Worm (Caenorhabditis elegans) whole organism, L4 larva: Measurements from ENCODE around the gene F57A8.1.

ENCODE experiments used
- F10B5.3 ChIP-seq: sonication (generic microtip); optimal IDR thresholded peaks from 2 replicates; lab custom pipeline; 2016; ENCODE audit warnings: mild to moderate bottlenecking, missing genetic modification characterization, missing compliant biosample characterization
- F26F4.8 ChIP-seq: fragments of 200-800 bp; sonication (Bioruptor generic); conservative IDR thresholded peaks from 2 replicates; pipeline ENCODE4 v1.3.6; 2022; ENCODE audit warnings: missing genetic modification characterization, missing compliant biosample characterization
- F37D6.2 ChIP-seq: sonication (generic microtip); optimal IDR thresholded peaks from 2 replicates; lab custom pipeline; 2016; ENCODE audit warnings: mild to moderate bottlenecking, missing genetic modification characterization, missing compliant biosample characterization
- T20F7.1 ChIP-seq: fragments of 200-800 bp; sonication (Bioruptor generic); optimal IDR thresholded peaks from 2 replicates; lab custom pipeline; 2018; ENCODE audit warnings: mild to moderate bottlenecking, missing genetic modification characterization, missing compliant biosample characterization
- ZK546.5 ChIP-seq, 2 experiments: sonication (generic microtip); optimal IDR thresholded peaks; 2 replicates each; lab custom pipeline; 2017; ENCODE audit warnings: missing biosample characterization in 2 of 2, missing genetic modification characterization in 2 of 2
- attf-4 ChIP-seq: sonication (generic microtip); optimal IDR thresholded peaks from 3 replicates; lab custom pipeline; 2017; ENCODE audit warnings: missing biosample characterization, missing genetic modification characterization
- ceh-20 ChIP-seq: fragments of 200-800 bp; sonication (Bioruptor generic); IDR thresholded peaks from 2 replicates; pipeline ENCODE4 v1.3.6; 2022; ENCODE audit warnings: missing genetic modification reagents, missing genetic modification characterization, missing compliant biosample characterization
- ceh-32 ChIP-seq: sonication (generic microtip); optimal IDR thresholded peaks from 2 replicates; lab custom pipeline; 2016; ENCODE audit warnings: mild to moderate bottlenecking, missing genetic modification characterization, missing compliant biosample characterization; ENCODE audit not compliant: poor library complexity
- daf-12 ChIP-seq: fragments of 150-350 bp; optimal IDR thresholded peaks from 2 replicates; lab custom pipeline; 2014; ENCODE audit warnings: missing biosample characterization, missing genetic modification reagents, missing genetic modification characterization
- daf-16 ChIP-seq, 3 experiments: sonication (generic microtip); optimal IDR thresholded peaks; 2 replicates each; lab custom pipeline; 2016 to 2017; ENCODE audit warnings: missing genetic modification characterization in 3 of 3, missing genetic modification reagents in 3 of 3, mild to moderate bottlenecking in 2 of 3, missing compliant biosample characterization in 2 of 3, missing biosample characterization in 1 of 3, moderate library complexity in 1 of 3
- dmd-6 ChIP-seq: fragments of 200-800 bp; sonication (Bioruptor generic); IDR thresholded peaks from 2 replicates; pipeline ENCODE4 v1.3.6; 2022; ENCODE audit warnings: missing genetic modification reagents, missing genetic modification characterization, missing compliant biosample characterization
- dve-1 ChIP-seq: sonication (generic microtip); optimal IDR thresholded peaks from 2 replicates; lab custom pipeline; 2017; ENCODE audit warnings: antibody characterized with exemption, mild to moderate bottlenecking, missing genetic modification characterization, missing compliant biosample characterization; ENCODE audit not compliant: insufficient read depth
- egl-27 ChIP-seq: sonication (generic microtip); optimal IDR thresholded peaks from 3 replicates; lab custom pipeline; 2017; ENCODE audit warnings: missing biosample characterization, missing genetic modification reagents, missing genetic modification characterization
- egl-43 ChIP-seq: fragments of 200-800 bp; sonication (Bioruptor generic); IDR thresholded peaks from 2 replicates; pipeline ENCODE4 v1.3.6; 2022; ENCODE audit warnings: missing genetic modification reagents, missing genetic modification characterization, missing compliant biosample characterization
- fos-1 ChIP-seq: fragments of 150-350 bp; optimal IDR thresholded peaks from 2 replicates; lab custom pipeline; 2014; ENCODE audit warnings: missing biosample characterization, missing genetic modification characterization
- hlh-11 ChIP-seq: fragments of 200-800 bp; sonication (Bioruptor generic); optimal IDR thresholded peaks from 2 replicates; lab custom pipeline; 2018; ENCODE audit warnings: mild to moderate bottlenecking, missing genetic modification characterization, missing compliant biosample characterization
- hlh-30 ChIP-seq: sonication (generic microtip); optimal IDR thresholded peaks from 2 replicates; lab custom pipeline; 2017; ENCODE audit warnings: antibody characterized with exemption, mild to moderate bottlenecking, missing genetic modification characterization, missing compliant biosample characterization; ENCODE audit not compliant: insufficient read depth
- lin-1 ChIP-seq: fragments of 200-800 bp; sonication (Bioruptor generic); IDR thresholded peaks from 2 replicates; pipeline ENCODE4 v1.3.6; 2022; ENCODE audit warnings: missing genetic modification reagents, missing genetic modification characterization, missing compliant biosample characterization
- lin-15B ChIP-seq: fragments of 150-350 bp; sonication (generic microtip); optimal IDR thresholded peaks from 3 replicates; lab custom pipeline; 2014; ENCODE audit warnings: missing biosample characterization, missing genetic modification characterization
- lin-38 ChIP-seq: fragments of 200-800 bp; sonication (Bioruptor generic); IDR thresholded peaks from 2 replicates; pipeline ENCODE4 v1.3.6; 2022; ENCODE audit warnings: missing genetic modification reagents, missing genetic modification characterization, missing compliant biosample characterization
- mdl-1 ChIP-seq, 2 experiments: fragments of 150-350 bp in 1 of 2; sonication (generic microtip) in 1 of 2; optimal IDR thresholded peaks; 2 replicates each; lab custom pipeline; 2014 to 2017; ENCODE audit warnings: missing biosample characterization in 2 of 2, missing genetic modification characterization in 2 of 2
- mep-1 ChIP-seq: fragments of 150-350 bp; sonication (generic microtip); optimal IDR thresholded peaks from 3 replicates; lab custom pipeline; 2014; ENCODE audit warnings: missing biosample characterization, missing genetic modification characterization
- nhr-102 ChIP-seq: sonication (generic microtip); optimal IDR thresholded peaks from 2 replicates; lab custom pipeline; 2016; ENCODE audit warnings: mild to moderate bottlenecking, missing genetic modification characterization, moderate library complexity, missing compliant biosample characterization
- nhr-111 ChIP-seq: fragments of 200-800 bp; sonication (Bioruptor generic); optimal IDR thresholded peaks from 2 replicates; lab custom pipeline; 2018; ENCODE audit warnings: mild to moderate bottlenecking, missing genetic modification characterization, missing compliant biosample characterization
- nhr-237 ChIP-seq: sonication (generic microtip); optimal IDR thresholded peaks from 2 replicates; lab custom pipeline; 2017; ENCODE audit warnings: missing biosample characterization, missing genetic modification characterization
- nhr-28 ChIP-seq: fragments of 150-350 bp; optimal IDR thresholded peaks from 2 replicates; lab custom pipeline; 2014; ENCODE audit warnings: missing biosample characterization, missing genetic modification characterization
- nhr-48 ChIP-seq: sonication (generic microtip); optimal IDR thresholded peaks from 2 replicates; lab custom pipeline; 2016; ENCODE audit warnings: mild to moderate bottlenecking, missing genetic modification characterization, missing compliant biosample characterization
- nhr-77 ChIP-seq: fragments of 150-350 bp; optimal IDR thresholded peaks from 2 replicates; lab custom pipeline; 2014; ENCODE audit warnings: missing biosample characterization, missing genetic modification characterization
- pqm-1 ChIP-seq: sonication (generic microtip); optimal IDR thresholded peaks from 2 replicates; lab custom pipeline; 2017; ENCODE audit warnings: missing biosample characterization, missing genetic modification characterization
- sdz-12 ChIP-seq: fragments of 200-800 bp; sonication (Bioruptor generic); optimal IDR thresholded peaks from 2 replicates; lab custom pipeline; 2018; ENCODE audit warnings: mild to moderate bottlenecking, missing genetic modification characterization, missing compliant biosample characterization
- skn-1 ChIP-seq: fragments of 150-350 bp; optimal IDR thresholded peaks from 2 replicates; lab custom pipeline; 2014; ENCODE audit warnings: missing biosample characterization, missing genetic modification characterization
- spr-3 ChIP-seq: fragments of 200-800 bp; sonication (Bioruptor generic); optimal IDR thresholded peaks from 2 replicates; lab custom pipeline; 2018; ENCODE audit warnings: mild to moderate bottlenecking, missing genetic modification characterization, missing compliant biosample characterization
- tag-97 ChIP-seq: fragments of 200-800 bp; sonication (Bioruptor generic); IDR thresholded peaks from 2 replicates; pipeline ENCODE4 v1.3.6; 2022; ENCODE audit warnings: missing genetic modification characterization, missing compliant biosample characterization
- unc-39 ChIP-seq: sonication (generic microtip); optimal IDR thresholded peaks from 2 replicates; lab custom pipeline; 2017; ENCODE audit warnings: missing biosample characterization, missing genetic modification characterization
- unc-62 ChIP-seq, 3 experiments: fragments of 150-350 bp in 1 of 3; sonication (generic microtip); optimal IDR thresholded peaks in 2 of 3; peaks in 1 of 3; 1 replicate in 1 of 3; 2 replicates in 2 of 3; lab custom pipeline; 2014 to 2017; ENCODE audit warnings: missing biosample characterization in 3 of 3, missing genetic modification characterization in 3 of 3, missing genetic modification reagents in 3 of 3, missing genotype in 1 of 3
- zfp-2 ChIP-seq: sonication (generic microtip); optimal IDR thresholded peaks from 2 replicates; lab custom pipeline; 2016; ENCODE audit warnings: mild to moderate bottlenecking, missing genetic modification characterization, missing compliant biosample characterization
- zip-2 ChIP-seq: fragments of 150-350 bp; optimal IDR thresholded peaks from 2 replicates; lab custom pipeline; 2014; ENCODE audit warnings: missing biosample characterization, missing genetic modification characterization

Gene F57A8.1

ce11 chrV:10003315-10003969 is 33.7 kb upstream of the F57A8.1 start (continued):
- TF ChIP-seq lin-15B (tag; lab: Kevin White, UChicago) (no peak), mdl-1 (tag; optimal IDR thresholded peaks at IDR 0.05; lab: Kevin White, UChicago) (peak in 1 of 2 experiments; percentile 41), T20F7.1 (GFP tag; lab: Kevin White, UChicago) (peak; percentile 56), daf-12 (tag; lab: Kevin White, UChicago) (no peak), skn-1 (no peak), mep-1 (peak; percentile 55), nhr-102 (tag; lab: Kevin White, UChicago) (peak; percentile 18), fos-1 (tag; lab: Kevin White, UChicago) (no peak), hlh-30 (peak; percentile 31), nhr-77 (peak; percentile 5), ZK546.5 (tag; optimal IDR thresholded peaks at IDR 0.05; lab: Kevin White, UChicago) (no peak)

ce11 chrV:10004048-10004761 is 32.9 kb upstream of the F57A8.1 start, which contains the start of gene uda-1:
Gene uda-1, plus strand, starts transcription at chrV:10004755.
- TF ChIP-seq dmd-6 (GFP tag; lab: Robert Waterston, UW) (peak; percentile 12; the same call in 1 of the 2 replicates), nhr-28 (tag; lab: Kevin White, UChicago) (peak; percentile 96), hlh-30 (peak; percentile 62)
- TF ChIP-seq, all 104 proteins: peak for 3; not testable (repeated sequence) for 101

ce11 chrV:10006374-10006773 is 30.8 kb upstream of the F57A8.1 start:
- TF ChIP-seq hlh-30 (peak; percentile 15), nhr-111 (no peak)

- TF ChIP-seq F37D6.2 (tag; lab: Kevin White, UChicago) (no peak), lin-38 (GFP tag; lab: Robert Waterston, UW) (0 out of 2 replicates have a peak, but pooled peaks have one; percentile 26)
Measured at ce11 chrV:10007484-10007883, 29.7 kb upstream of the F57A8.1 start.

ce11 chrV:10011623-10012022 is 25.5 kb upstream of the F57A8.1 start, which contains the start of gene lea-1:
Gene lea-1, plus strand, starts transcription at chrV:10011923.
- TF ChIP-seq zfp-2 (tag; lab: Kevin White, UChicago): no peak
- TF ChIP-seq nhr-48 (tag; lab: Kevin White, UChicago): no peak
- TF ChIP-seq unc-39 (tag; lab: Kevin White, UChicago): no peak
- no peak for TF ChIP-seq lin-1 (GFP tag; lab: Robert Waterston, UW)
- TF ChIP-seq dve-1 (tag; lab: Kevin White, UChicago): no peak
- TF ChIP-seq tag-97: no peak
- TF ChIP-seq egl-27 (tag; lab: Kevin White, UChicago): no peak

ce11 chrV:10012639-10013038 is 24.5 kb upstream of the F57A8.1 start:
- TF ChIP-seq F10B5.3 (tag; lab: Kevin White, UChicago) (no peak), nhr-237 (no peak), dve-1 (tag; lab: Kevin White, UChicago) (peak; percentile 67), ceh-32 (tag; lab: Kevin White, UChicago) (no peak), hlh-11 (tag; lab: Kevin White, UChicago) (peak; percentile 56), spr-3 (no peak), dmd-6 (GFP tag; lab: Robert Waterston, UW) (peak; percentile 61), F26F4.8 (no peak), pqm-1 (tag; lab: Kevin White, UChicago) (peak; percentile 61), daf-16 (GFP tag; optimal IDR thresholded peaks at IDR 0.05; lab: Kevin White, UChicago) (no peak), daf-16 (tag; optimal IDR thresholded peaks at IDR 0.05; lab: Kevin White, UChicago) (peak; percentile 82), ceh-20 (GFP tag; lab: Robert Waterston, UW) (no peak), sdz-12 (GFP tag; lab: Kevin White, UChicago) (no peak), hlh-30 (peak; percentile 12), unc-62 (GFP tag; optimal IDR thresholded peaks at IDR 0.05 in 1 of 2; lab: Kevin White, UChicago) (peak in 1 of 2 experiments; percentile 29), unc-62 (tag; optimal IDR thresholded peaks at IDR 0.05; lab: Kevin White, UChicago) (no peak), nhr-28 (tag; lab: Kevin White, UChicago) (peak; percentile 78), zip-2 (tag; lab: Kevin White, UChicago) (no peak), attf-4 (tag; lab: Kevin White, UChicago) (no peak), egl-43 (GFP tag; lab: Robert Waterston, UW) (no peak)
